Comparison of ENCODE assay signal across 3 fruit fly cellular contexts in the genomic region with DNA sequence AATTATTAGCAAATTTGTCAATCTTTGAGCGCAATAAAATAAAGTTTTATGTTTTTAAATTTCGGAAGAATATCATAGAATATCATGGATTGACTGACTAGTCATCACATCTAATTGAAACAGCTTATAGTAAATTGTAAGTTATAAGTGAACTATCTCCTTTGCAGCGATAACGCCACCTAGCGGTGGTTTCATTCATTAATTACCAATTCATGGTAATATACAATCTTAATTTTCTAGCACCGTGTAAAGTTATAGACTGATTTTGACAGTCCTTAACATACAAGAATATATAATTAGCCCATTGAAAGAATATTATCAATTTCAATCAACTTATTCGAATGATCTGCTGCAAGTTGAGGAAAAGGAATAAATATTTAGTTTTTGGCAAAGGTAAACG.
TF ChIP-seq lines count a peak whose summit lies in the region.

No protein-coding gene starts in this region.

- peak; percentile 70 to 82 for TF ChIP-seq CTCF in S2 (optimal IDR thresholded peaks at IDR 0.05; lab: Kevin White, UChicago)
- peak; percentile 88 for TF ChIP-seq CTCF in whole organism, embryonic (GFP tag; optimal IDR thresholded peaks at IDR 0.05; lab: Kevin White, UChicago)

TF ChIP-seq in whole organism, embryonic, 481 proteins besides CTCF, POLR2A, EP300 and RAD21:
- no peak for TF ChIP-seq CG11723 (GFP tag; optimal IDR thresholded peaks at IDR 0.05; lab: Kevin White, UChicago)
- TF ChIP-seq stwl (tag; optimal IDR thresholded peaks at IDR 0.05; lab: Kevin White, UChicago), result peak; percentile 12
- TF ChIP-seq CG15479 (GFP tag; optimal IDR thresholded peaks at IDR 0.05; lab: Kevin White, UChicago), result no peak
- TF ChIP-seq Dip2 (GFP tag; IDR thresholded peaks at IDR 0.05; lab: Robert Waterston, UW), result peak; percentile 61
- TF ChIP-seq CG15601 (tag; optimal IDR thresholded peaks at IDR 0.05; lab: Kevin White, UChicago), result peak; percentile 93

TF ChIP-seq in whole organism, prepupa, 60 proteins besides CTCF, POLR2A, EP300 and RAD21:
- TF ChIP-seq topi (GFP tag; optimal IDR thresholded peaks at IDR 0.05; lab: Kevin White, UChicago) (no peak), spab (GFP tag; optimal IDR thresholded peaks at IDR 0.05; lab: Kevin White, UChicago) (no peak), Eip78C (GFP tag; lab: Kevin White, UChicago) (peak; percentile 4), CG10669 (GFP tag; optimal IDR thresholded peaks at IDR 0.05; lab: Kevin White, UChicago) (no peak), ss (GFP tag; optimal IDR thresholded peaks at IDR 0.05; lab: Kevin White, UChicago) (no peak)
